Fruit fly (Drosophila melanogaster): ENCODE data around the gene CG32388.

- TF ChIP-seq CG6854 (GFP tag; optimal IDR thresholded peaks at IDR 0.05) (no peak), CG31627 (GFP tag; optimal IDR thresholded peaks at IDR 0.05) (no peak), Sox102F (GFP tag; optimal IDR thresholded peaks at IDR 0.05) (no peak), Hr39 (GFP tag; optimal IDR thresholded peaks at IDR 0.05) (no peak), CG34406 (GFP tag; optimal IDR thresholded peaks at IDR 0.05) (no peak), fkh (GFP tag; optimal IDR thresholded peaks at IDR 0.05) (no peak), eg (GFP tag; IDR thresholded peaks at IDR 0.05) (no peak), Blimp-1 (GFP tag; optimal IDR thresholded peaks at IDR 0.05) (no peak), CG11762 (GFP tag; optimal IDR thresholded peaks at IDR 0.05; ENCODE audit: insufficient read depth) (no peak)
Observed at dm6 chr3L:7012271-7012670, 27.9 kb upstream of the CG32388 start.

Measured in whole organism, prepupa.